Fruit fly (Drosophila melanogaster) whole organism, embryonic: Measurements from ENCODE around the gene CG13679.

ENCODE experiments used
- CG1024 ChIP-seq: fragments of 200-800 bp; sonication (Bioruptor generic); IDR thresholded peaks from 2 replicates; pipeline ENCODE4 v1.3.6; 2022; ENCODE audit warnings: missing biosample characterization, missing genetic modification characterization
- CG10431 ChIP-seq: fragments of 200-800 bp; sonication (Bioruptor generic); optimal IDR thresholded peaks from 3 replicates; lab custom pipeline; 2018; ENCODE audit warnings: missing biosample characterization, mild to moderate bottlenecking, missing genetic modification characterization
- CG11247 ChIP-seq: fragments of 200-800 bp; sonication (Bioruptor generic); IDR thresholded peaks from 2 replicates; pipeline ENCODE4 v1.3.6; 2022; ENCODE audit warnings: missing biosample characterization, missing genetic modification characterization
- CG12744 ChIP-seq: fragments of 200-800 bp; sonication (Bioruptor generic); optimal IDR thresholded peaks from 2 replicates; lab custom pipeline; 2016; ENCODE audit warnings: missing biosample characterization, missing genetic modification characterization
- CG12942 ChIP-seq: fragments of 200-800 bp; sonication (Bioruptor generic); optimal IDR thresholded peaks from 3 replicates; lab custom pipeline; 2016; ENCODE audit warnings: missing biosample characterization, missing genetic modification characterization
- CG15073 ChIP-seq: fragments of 200-800 bp; sonication (Bioruptor generic); optimal IDR thresholded peaks from 2 replicates; lab custom pipeline; 2016; ENCODE audit warnings: missing biosample characterization, missing genetic modification characterization
- CG15479 ChIP-seq: fragments of 200-800 bp; sonication (Bioruptor generic); optimal IDR thresholded peaks from 3 replicates; lab custom pipeline; 2019; ENCODE audit warnings: missing biosample characterization, mild to moderate bottlenecking, missing genetic modification characterization, moderate library complexity
- CG15601 ChIP-seq: fragments of 200-800 bp; sonication (Bioruptor generic); optimal IDR thresholded peaks from 3 replicates; lab custom pipeline; 2019; ENCODE audit warnings: missing biosample characterization, mild to moderate bottlenecking, missing genetic modification characterization, moderate library complexity
- CG1647 ChIP-seq: fragments of 200-800 bp; sonication (Bioruptor generic); optimal IDR thresholded peaks from 3 replicates; lab custom pipeline; 2016; ENCODE audit warnings: missing biosample characterization, missing genetic modification characterization
- CG17186 ChIP-seq: fragments of 200-800 bp; sonication (Bioruptor generic); optimal IDR thresholded peaks from 3 replicates; lab custom pipeline; 2017; ENCODE audit warnings: missing biosample characterization, missing genetic modification reagents, missing genetic modification characterization
- CG1792 ChIP-seq: fragments of 200-800 bp; sonication (Bioruptor generic); optimal IDR thresholded peaks from 2 replicates; lab custom pipeline; 2016; ENCODE audit warnings: missing biosample characterization, missing genetic modification characterization
- CG1832 ChIP-seq: fragments of 200-800 bp; sonication (Bioruptor generic); optimal IDR thresholded peaks from 2 replicates; lab custom pipeline; 2017; ENCODE audit warnings: missing biosample characterization, mild to moderate bottlenecking, missing genetic modification characterization, inconsistent platforms
- CG2712 ChIP-seq: fragments of 200-800 bp; optimal IDR thresholded peaks from 3 replicates; lab custom pipeline; 2019; ENCODE audit warnings: missing biosample characterization, mild to moderate bottlenecking, missing genetic modification characterization, moderate library complexity
- CG4328 ChIP-seq: fragments of 200-800 bp; sonication (Bioruptor generic); optimal IDR thresholded peaks from 3 replicates; lab custom pipeline; 2017; ENCODE audit warnings: missing biosample characterization, missing genetic modification reagents, missing genetic modification characterization
- CG4730 ChIP-seq: fragments of 200-800 bp; sonication (Bioruptor generic); IDR thresholded peaks from 2 replicates; pipeline ENCODE4 v1.3.6; 2022; ENCODE audit warnings: missing biosample characterization, missing genetic modification characterization
- CG4854 ChIP-seq: fragments of 200-800 bp; sonication (Bioruptor generic); optimal IDR thresholded peaks from 2 replicates; lab custom pipeline; 2016; ENCODE audit warnings: missing biosample characterization, missing genetic modification characterization, inconsistent platforms
- CG6272 ChIP-seq: fragments of 200-800 bp; sonication (Bioruptor generic); IDR thresholded peaks from 2 replicates; pipeline ENCODE4 v1.3.6; 2022; ENCODE audit warnings: missing biosample characterization, missing genetic modification characterization
- CG7357 ChIP-seq: fragments of 200-800 bp; sonication (Bioruptor generic); IDR thresholded peaks from 3 replicates; pipeline ENCODE4 v1.3.6; 2022; ENCODE audit warnings: missing biosample characterization, missing genetic modification characterization
- CG7745 ChIP-seq: fragments of 200-800 bp; sonication (Bioruptor generic); optimal IDR thresholded peaks from 2 replicates; lab custom pipeline; 2018; ENCODE audit warnings: missing biosample characterization, mild to moderate bottlenecking, missing genetic modification characterization, moderate library complexity
- CG7928 ChIP-seq: fragments of 200-800 bp; sonication (Bioruptor generic); optimal IDR thresholded peaks from 2 replicates; lab custom pipeline; 2017; ENCODE audit warnings: missing biosample characterization, mild to moderate bottlenecking, missing genetic modification characterization
- CG8089 ChIP-seq: fragments of 200-800 bp; sonication (Bioruptor generic); optimal IDR thresholded peaks from 3 replicates; lab custom pipeline; 2016; ENCODE audit warnings: missing biosample characterization, missing genetic modification characterization
- CG8290 ChIP-seq, 3 experiments: fragments of 200-800 bp; sonication (Bioruptor generic); optimal IDR thresholded peaks; 2 replicates each; lab custom pipeline; 2016 to 2019; ENCODE audit warnings: missing biosample characterization in 3 of 3, missing genetic modification characterization in 3 of 3, mild to moderate bottlenecking in 2 of 3, moderate library complexity in 1 of 3
- D19A ChIP-seq: fragments of 200-800 bp; optimal IDR thresholded peaks from 3 replicates; lab custom pipeline; 2019; ENCODE audit warnings: missing biosample characterization, mild to moderate bottlenecking, missing genetic modification characterization, moderate library complexity
- Eip74EF ChIP-seq, 2 experiments: fragments of 200-800 bp in 1 of 2; fragments of >200 bp in 1 of 2; sonication (Bioruptor generic) in 1 of 2; optimal IDR thresholded peaks; 2 replicates each; lab custom pipeline; 2017 to 2019; ENCODE audit warnings: missing biosample characterization in 2 of 2, missing genetic modification characterization in 2 of 2, mild to moderate bottlenecking in 1 of 2, moderate library complexity in 1 of 2
- Hr39 ChIP-seq: fragments of >200 bp; optimal IDR thresholded peaks from 2 replicates; lab custom pipeline; 2017
- Hsf ChIP-seq: fragments of 200-800 bp; sonication (Bioruptor generic); optimal IDR thresholded peaks from 3 replicates; lab custom pipeline; 2016; ENCODE audit warnings: missing biosample characterization, missing genetic modification characterization
- Opbp ChIP-seq: fragments of 200-800 bp; sonication (Bioruptor generic); IDR thresholded peaks from 3 replicates; pipeline ENCODE4 v1.3.6; 2022; ENCODE audit warnings: missing biosample characterization, missing genetic modification characterization; ENCODE audit not compliant: partially characterized antibody
- Sin3A ChIP-seq: fragments of >200 bp; optimal IDR thresholded peaks from 2 replicates; lab custom pipeline; 2018
- caup ChIP-seq: fragments of 200-800 bp; sonication (Bioruptor generic); optimal IDR thresholded peaks from 3 replicates; lab custom pipeline; 2017; ENCODE audit warnings: missing biosample characterization, mild to moderate bottlenecking, missing genetic modification characterization, moderate library complexity; ENCODE audit not compliant: severe bottlenecking
- chinmo ChIP-seq: fragments of 200-800 bp; sonication (Bioruptor generic); IDR thresholded peaks from 4 replicates; pipeline ENCODE4 v1.3.6; 2022; ENCODE audit warnings: missing biosample characterization, missing genetic modification characterization; ENCODE audit not compliant: partially characterized antibody
- cwo ChIP-seq: fragments of 200-800 bp; sonication (Bioruptor generic); optimal IDR thresholded peaks from 3 replicates; lab custom pipeline; 2017; ENCODE audit warnings: missing biosample characterization, missing genetic modification characterization, mild to moderate bottlenecking, moderate library complexity, missing genetic modification reagents
- ems ChIP-seq: fragments of 200-800 bp; sonication (Bioruptor generic); optimal IDR thresholded peaks from 3 replicates; lab custom pipeline; 2016; ENCODE audit warnings: missing biosample characterization, missing genetic modification characterization
- en ChIP-seq: fragments of 200-800 bp; sonication (Bioruptor generic); optimal IDR thresholded peaks from 2 replicates; lab custom pipeline; 2016; ENCODE audit warnings: missing biosample characterization, missing genetic modification characterization
- eyg ChIP-seq: fragments of 200-800 bp; sonication (Bioruptor generic); optimal IDR thresholded peaks from 3 replicates; lab custom pipeline; 2016; ENCODE audit warnings: missing biosample characterization, missing genetic modification characterization
- fu2 ChIP-seq: fragments of 200-800 bp; sonication (Bioruptor generic); optimal IDR thresholded peaks from 2 replicates; lab custom pipeline; 2016; ENCODE audit warnings: missing biosample characterization, missing genetic modification characterization
- gfzf ChIP-seq: fragments of 200-800 bp; sonication (Bioruptor generic); optimal IDR thresholded peaks from 2 replicates; lab custom pipeline; 2016; ENCODE audit warnings: missing biosample characterization, mild to moderate bottlenecking, missing genetic modification characterization, moderate library complexity
- grn ChIP-seq: fragments of 200-800 bp; sonication (Bioruptor generic); optimal IDR thresholded peaks from 3 replicates; lab custom pipeline; 2017; ENCODE audit warnings: missing biosample characterization, missing genetic modification characterization
- gt ChIP-seq: fragments of 200-800 bp; sonication (Bioruptor generic); IDR thresholded peaks from 2 replicates; pipeline ENCODE4 v1.3.6; 2022; ENCODE audit warnings: missing biosample characterization, missing genetic modification characterization
- h ChIP-seq: fragments of >200 bp; optimal IDR thresholded peaks from 2 replicates; lab custom pipeline; 2017
- hth ChIP-seq: fragments of >200 bp; optimal IDR thresholded peaks from 2 replicates; lab custom pipeline; 2017; ENCODE audit warnings: inconsistent platforms
- jigr1 ChIP-seq: fragments of 200-800 bp; sonication (Bioruptor generic); IDR thresholded peaks from 3 replicates; pipeline ENCODE4 v1.3.6; 2022; ENCODE audit warnings: missing biosample characterization, missing genetic modification characterization
- maf-S ChIP-seq: fragments of 200-800 bp; sonication (Bioruptor generic); optimal IDR thresholded peaks from 2 replicates; lab custom pipeline; 2016; ENCODE audit warnings: missing biosample characterization, missing genetic modification characterization
- peb ChIP-seq: fragments of 200-800 bp; sonication (Bioruptor generic); IDR thresholded peaks from 2 replicates; pipeline ENCODE4 v1.3.6; 2022; ENCODE audit warnings: missing biosample characterization, missing genetic modification characterization
- pfk ChIP-seq: fragments of 200-800 bp; sonication (Bioruptor generic); optimal IDR thresholded peaks from 2 replicates; lab custom pipeline; 2018; ENCODE audit warnings: missing biosample characterization, mild to moderate bottlenecking, missing genetic modification characterization, moderate library complexity
- row ChIP-seq: fragments of 200-800 bp; sonication (Bioruptor generic); IDR thresholded peaks from 3 replicates; pipeline ENCODE4 v1.3.6; 2022; ENCODE audit warnings: missing biosample characterization, missing genetic modification characterization
- run ChIP-seq: fragments of 200-800 bp; sonication (Bioruptor generic); optimal IDR thresholded peaks from 3 replicates; lab custom pipeline; 2018; ENCODE audit warnings: missing biosample characterization, mild to moderate bottlenecking, missing genetic modification characterization
- sens ChIP-seq: fragments of 200-800 bp; sonication (Bioruptor generic); peaks from one replicate; lab custom pipeline; 2016; ENCODE audit warnings: missing biosample characterization, missing genetic modification characterization
- trem ChIP-seq: fragments of 200-800 bp; optimal IDR thresholded peaks from 3 replicates; lab custom pipeline; 2019; ENCODE audit warnings: missing biosample characterization, mild to moderate bottlenecking, missing genetic modification characterization, moderate library complexity
- tup ChIP-seq: fragments of 200-800 bp; sonication (Bioruptor generic); optimal IDR thresholded peaks from 2 replicates; lab custom pipeline; 2016; ENCODE audit warnings: missing biosample characterization, mild to moderate bottlenecking, missing genetic modification characterization, moderate library complexity
- zen ChIP-seq: fragments of 200-800 bp; sonication (Bioruptor generic); optimal IDR thresholded peaks from 3 replicates; lab custom pipeline; 2018; ENCODE audit warnings: missing biosample characterization, mild to moderate bottlenecking, missing genetic modification characterization, moderate library complexity

CG13679 gene

dm6 chr3L:8186627-8187396 lies 15.8 kb upstream of the CG13679 start, which contains the start of the genes ERR and Atg18a (continued):
- TF ChIP-seq CG7928, result peak; percentile 100
- TF ChIP-seq CG4328 (GFP tag; lab: Kevin White, UChicago), result peak; percentile 65
- TF ChIP-seq h (lab: Kevin White, UChicago), result no peak
- TF ChIP-seq pfk, result no peak
- peak; percentile 83 for TF ChIP-seq trem
- TF ChIP-seq Eip74EF (GFP tag; optimal IDR thresholded peaks at IDR 0.05; lab: Kevin White, UChicago), result no peak
- no peak for TF ChIP-seq run (tag; lab: Kevin White, UChicago)
- TF ChIP-seq gt (GFP tag; lab: Robert Waterston, UW), result peak; percentile 71
- peak; percentile 61 for TF ChIP-seq CG1647 (GFP tag; lab: Kevin White, UChicago)
- TF ChIP-seq CG4854 (GFP tag; lab: Kevin White, UChicago), result peak; percentile 61
- TF ChIP-seq jigr1 (GFP tag; lab: Robert Waterston, UW), result peak; percentile 71; the same call in 2 of the 3 replicates
- peak; percentile 79 for TF ChIP-seq maf-S
- TF ChIP-seq CG7745 (tag; lab: Kevin White, UChicago), result no peak
- peak; percentile 54; the same call in 1 of the 2 replicates for TF ChIP-seq CG1024 (GFP tag; lab: Robert Waterston, UW)
- TF ChIP-seq hth (lab: Kevin White, UChicago), result no peak
- TF ChIP-seq CG12744, result peak; percentile 63
- peak; percentile 74 for TF ChIP-seq CG7357 (GFP tag; lab: Robert Waterston, UW)
- peak; percentile 51; the same call in 1 of the 3 replicates for TF ChIP-seq Opbp (GFP tag; lab: Robert Waterston, UW)
- TF ChIP-seq fu2, result peak; percentile 84
- TF ChIP-seq sens, result peak; percentile 93
- TF ChIP-seq CG15073 (GFP tag; lab: Kevin White, UChicago), result no peak
- TF ChIP-seq CG6272 (GFP tag; lab: Robert Waterston, UW), result peak; percentile 88
- peak; percentile 74 for TF ChIP-seq zen (tag; lab: Kevin White, UChicago)
- peak; percentile 82 for TF ChIP-seq CG4730
- TF ChIP-seq Hsf (GFP tag; lab: Kevin White, UChicago), result peak; percentile 91
- peak; percentile 76 for TF ChIP-seq CG8089 (GFP tag; lab: Kevin White, UChicago)
- peak; percentile 47; the same call in 1 of the 4 replicates for TF ChIP-seq chinmo (GFP tag; lab: Robert Waterston, UW)
- peak; percentile 98 for TF ChIP-seq Sin3A (lab: Kevin White, UChicago)
- TF ChIP-seq CG17186, result peak; percentile 85
- TF ChIP-seq grn (GFP tag; lab: Kevin White, UChicago), result no peak
- peak; percentile 89 for TF ChIP-seq CG2712
- peak; percentile 80 for TF ChIP-seq CG11247 (GFP tag; lab: Robert Waterston, UW)
- peak; percentile 90 for TF ChIP-seq CG15479 (GFP tag; lab: Kevin White, UChicago)
- peak; percentile 68 for TF ChIP-seq tup (GFP tag; lab: Kevin White, UChicago)
- peak; percentile 98 for TF ChIP-seq row (GFP tag; lab: Robert Waterston, UW)
- peak; percentile 73; the same call in 1 of the 2 replicates for TF ChIP-seq peb (GFP tag; lab: Robert Waterston, UW)
- TF ChIP-seq en (GFP tag; lab: Kevin White, UChicago), result no peak
- TF ChIP-seq CG10431 (GFP tag; lab: Kevin White, UChicago), result peak; percentile 47
- peak; percentile 74 for TF ChIP-seq caup (GFP tag; lab: Kevin White, UChicago)
- peak; percentile 66 for TF ChIP-seq CG8290 (GFP tag; optimal IDR thresholded peaks at IDR 0.05; lab: Kevin White, UChicago)
- TF ChIP-seq CG8290 (tag; optimal IDR thresholded peaks at IDR 0.05; lab: Kevin White, UChicago), result peak; percentile 38 to 80
- TF ChIP-seq CG1792 (GFP tag; lab: Kevin White, UChicago), result peak; percentile 36
- peak; percentile 87 for TF ChIP-seq CG15601 (tag; lab: Kevin White, UChicago)
- TF ChIP-seq cwo, result peak; percentile 51
- TF ChIP-seq Hr39 (lab: Kevin White, UChicago), result no peak
- TF ChIP-seq eyg (GFP tag; lab: Kevin White, UChicago), result peak; percentile 36
- peak; percentile 81 for TF ChIP-seq CG12942 (GFP tag; lab: Kevin White, UChicago)
- TF ChIP-seq gfzf (GFP tag; lab: Kevin White, UChicago), result peak; percentile 11
- TF ChIP-seq D19A (tag; lab: Kevin White, UChicago), result no peak
- peak; percentile 23 for TF ChIP-seq CG1832 (GFP tag; lab: Kevin White, UChicago)
- peak; percentile 76 for TF ChIP-seq ems (GFP tag; lab: Kevin White, UChicago)
